Worm (Caenorhabditis elegans) whole organism, midembryonic: ENCODE measurements around the gene C09H10.4.

ENCODE experiments used
- T22C8.4 ChIP-seq: fragments of 200-800 bp; sonication (Bioruptor generic); IDR thresholded peaks from 2 replicates; pipeline ENCODE4 v1.3.6; 2022; ENCODE audit warnings: missing genetic modification characterization, missing compliant biosample characterization
- cog-1 ChIP-seq: sonication (generic microtip); optimal IDR thresholded peaks from 2 replicates; lab custom pipeline; 2016; ENCODE audit warnings: missing genetic modification characterization, missing compliant biosample characterization
- flt-1 ChIP-seq: fragments of 200-800 bp; sonication (Bioruptor generic); IDR thresholded peaks from 2 replicates; pipeline ENCODE4 v1.3.6; 2022; ENCODE audit warnings: missing genetic modification characterization, missing compliant biosample characterization
- klf-2 ChIP-seq: fragments of 200-800 bp; sonication (Bioruptor generic); conservative IDR thresholded peaks from 2 replicates; pipeline ENCODE4 v1.3.6; 2022; ENCODE audit warnings: missing genetic modification reagents, missing genetic modification characterization, missing compliant biosample characterization
- med-1 ChIP-seq: sonication (generic microtip); optimal IDR thresholded peaks from 2 replicates; lab custom pipeline; 2017; ENCODE audit warnings: missing genetic modification characterization, mild to moderate bottlenecking, missing compliant biosample characterization, antibody characterized with exemption, missing genetic modification reagents; ENCODE audit not compliant: insufficient read depth
- ref-1 ChIP-seq: fragments of 200-800 bp; sonication (Bioruptor generic); conservative IDR thresholded peaks from 2 replicates; pipeline ENCODE4 v1.3.6; 2022; ENCODE audit warnings: missing genetic modification reagents, missing genetic modification characterization, missing compliant biosample characterization
- tab-1 ChIP-seq: fragments of 200-800 bp; sonication (Bioruptor generic); IDR thresholded peaks from 2 replicates; pipeline ENCODE4 v1.3.6; 2022; ENCODE audit warnings: missing genetic modification characterization, missing compliant biosample characterization
- ztf-23 ChIP-seq: fragments of 200-800 bp; sonication (Bioruptor generic); IDR thresholded peaks from 2 replicates; pipeline ENCODE4 v1.3.6; 2022; ENCODE audit warnings: missing genetic modification reagents, missing genetic modification characterization, missing compliant biosample characterization
- ztf-29 ChIP-seq: fragments of 200-800 bp; sonication (Bioruptor generic); IDR thresholded peaks from 2 replicates; pipeline ENCODE4 v1.3.6; 2022; ENCODE audit warnings: missing genetic modification reagents, missing genetic modification characterization, missing compliant biosample characterization

Gene C09H10.4

DNA sequence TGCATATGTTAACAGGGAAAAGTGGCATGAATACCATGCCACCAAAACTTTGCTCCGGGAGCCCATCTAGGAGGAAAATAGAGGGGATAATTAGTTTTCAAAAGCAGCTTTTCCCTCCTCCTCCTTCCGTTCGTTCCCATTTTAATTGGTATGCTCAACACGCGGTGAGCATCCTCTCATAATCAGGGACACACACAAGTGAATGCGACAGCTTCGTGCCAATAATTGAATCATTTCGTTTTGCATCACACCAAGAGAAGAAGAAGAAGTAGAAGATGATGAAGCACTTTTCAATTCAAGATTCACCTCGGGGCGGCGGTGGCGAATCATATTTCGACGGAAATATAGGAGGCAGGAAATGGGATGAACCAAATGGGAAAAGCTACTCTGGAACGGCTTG lies 11.8 kb upstream of the C09H10.4 start:
- TF ChIP-seq ztf-23 (GFP tag; lab: Robert Waterston, UW) (no peak), cog-1 (tag; lab: Kevin White, UChicago) (no peak), klf-2 (GFP tag; lab: Robert Waterston, UW) (no peak), tab-1 (no peak), ref-1 (no peak), flt-1 (GFP tag; lab: Robert Waterston, UW) (no peak), med-1 (GFP tag; lab: Kevin White, UChicago) (no peak), T22C8.4 (no peak), ztf-29 (GFP tag; lab: Robert Waterston, UW) (no peak)

DNA sequence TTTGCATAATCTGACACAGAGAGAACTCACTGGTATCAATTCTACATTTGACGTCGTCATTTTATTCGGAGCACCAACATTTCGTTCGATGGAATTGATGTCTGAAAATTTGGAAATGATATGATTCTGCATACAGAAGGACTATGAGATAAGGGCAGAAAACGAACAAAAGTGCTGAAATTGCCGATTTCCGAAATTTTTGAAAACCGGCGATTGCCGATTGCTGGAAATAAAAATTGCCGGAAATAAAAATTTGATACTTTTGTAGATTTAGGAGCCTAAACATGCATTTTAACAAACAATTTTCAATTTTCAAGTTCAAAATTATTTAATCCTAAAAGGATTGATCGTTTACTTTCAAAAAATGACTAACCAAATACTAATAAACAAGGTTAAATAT lies 10.6 kb upstream of the C09H10.4 start, which contains the start of gene unc-53:
Gene unc-53 (minus strand): TSS at position 101 of the 400 bp plus-strand sequence.
- no peak for TF ChIP-seq T22C8.4
- no peak for TF ChIP-seq ztf-23 (GFP tag; lab: Robert Waterston, UW)
- no peak for TF ChIP-seq ztf-29 (GFP tag; lab: Robert Waterston, UW)
- TF ChIP-seq ref-1: no peak
- TF ChIP-seq flt-1 (GFP tag; lab: Robert Waterston, UW): no peak
- no peak for TF ChIP-seq med-1 (GFP tag; lab: Kevin White, UChicago)
- no peak for TF ChIP-seq cog-1 (tag; lab: Kevin White, UChicago)
- no peak for TF ChIP-seq tab-1
- no peak for TF ChIP-seq klf-2 (GFP tag; lab: Robert Waterston, UW)

- TF ChIP-seq ztf-23 (GFP tag; lab: Robert Waterston, UW) (no peak), T22C8.4 (no peak), ref-1 (no peak), klf-2 (GFP tag; lab: Robert Waterston, UW) (no peak), cog-1 (tag; lab: Kevin White, UChicago) (no peak), tab-1 (no peak), med-1 (GFP tag; lab: Kevin White, UChicago) (no peak), flt-1 (GFP tag; lab: Robert Waterston, UW) (no peak), ztf-29 (GFP tag; lab: Robert Waterston, UW) (no peak)
Measured at ce11 chrII:11091577-11091976, 8.4 kb upstream of the C09H10.4 start.

DNA sequence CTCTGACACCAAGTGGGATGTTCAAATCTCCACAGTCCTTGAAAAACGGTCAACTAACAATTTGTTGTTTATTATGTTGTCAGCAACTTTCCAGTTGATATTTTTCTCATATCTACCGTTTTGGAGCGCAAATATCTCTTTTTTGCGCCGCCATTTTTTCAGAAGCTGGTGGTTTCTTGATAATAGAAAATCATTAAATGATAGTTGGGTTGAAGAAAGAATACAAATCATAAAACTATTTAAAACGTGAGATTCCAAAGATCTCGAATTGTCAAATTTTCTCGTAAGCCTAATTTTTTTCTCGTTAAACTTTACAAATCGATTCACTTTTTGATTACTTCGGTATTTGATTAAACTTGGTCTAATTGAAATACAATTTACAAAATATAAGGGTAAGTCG lies 7.5 kb upstream of the C09H10.4 start, which contains the start of gene rpl-42:
Gene rpl-42 (plus strand): TSS at position 301 of the 400 bp plus-strand sequence.
- TF ChIP-seq cog-1 (tag; lab: Kevin White, UChicago): no peak
- no peak for TF ChIP-seq flt-1 (GFP tag; lab: Robert Waterston, UW)
- TF ChIP-seq klf-2 (GFP tag; lab: Robert Waterston, UW): no peak
- no peak for TF ChIP-seq med-1 (GFP tag; lab: Kevin White, UChicago)
- no peak for TF ChIP-seq tab-1
- TF ChIP-seq ref-1: no peak
- no peak for TF ChIP-seq ztf-29 (GFP tag; lab: Robert Waterston, UW)
- TF ChIP-seq T22C8.4: no peak

- TF ChIP-seq tab-1: no peak
- TF ChIP-seq ztf-29 (GFP tag; lab: Robert Waterston, UW): no peak
- TF ChIP-seq T22C8.4: no peak
- TF ChIP-seq flt-1 (GFP tag; lab: Robert Waterston, UW): no peak
- TF ChIP-seq med-1 (GFP tag; lab: Kevin White, UChicago): no peak
- TF ChIP-seq ztf-23 (GFP tag; lab: Robert Waterston, UW): no peak
- TF ChIP-seq cog-1 (tag; lab: Kevin White, UChicago): no peak
- no peak for TF ChIP-seq ref-1
- TF ChIP-seq klf-2 (GFP tag; lab: Robert Waterston, UW): no peak
Measured at ce11 chrII:11094431-11094830, 5.5 kb upstream of the C09H10.4 start.

ce11 chrII:11096233-11096632 lies 3.7 kb upstream of the C09H10.4 start, which contains the start of gene nbs-1:
Gene nbs-1, minus strand, starts transcription at chrII:11096478.
- no peak for TF ChIP-seq tab-1
- no peak for TF ChIP-seq T22C8.4
- no peak for TF ChIP-seq ztf-23 (GFP tag; lab: Robert Waterston, UW)
- TF ChIP-seq klf-2 (GFP tag; lab: Robert Waterston, UW): no peak
- TF ChIP-seq flt-1 (GFP tag; lab: Robert Waterston, UW): no peak
- TF ChIP-seq med-1 (GFP tag; lab: Kevin White, UChicago): no peak
- no peak for TF ChIP-seq cog-1 (tag; lab: Kevin White, UChicago)
- TF ChIP-seq ztf-29 (GFP tag; lab: Robert Waterston, UW): no peak
- TF ChIP-seq ref-1: no peak

ce11 chrII:11097154-11097887 lies 2.6 kb upstream of the C09H10.4 start, which contains the start of the genes rpl-36.A and nuo-1:
Gene rpl-36.A, minus strand, starts transcription at chrII:11097204.
Gene nuo-1, plus strand, starts transcription at chrII:11097837.
- TF ChIP-seq T22C8.4: no peak
- 0 out of 2 replicates have a peak, but pooled peaks have one; percentile 22 for TF ChIP-seq ztf-23 (GFP tag; lab: Robert Waterston, UW)

ce11 chrII:11101171-11101570 lies 1.2 kb downstream of the C09H10.4 start:
- TF ChIP-seq T22C8.4 (no peak), klf-2 (GFP tag; lab: Robert Waterston, UW) (no peak), ztf-23 (GFP tag; lab: Robert Waterston, UW) (no peak)

DNA sequence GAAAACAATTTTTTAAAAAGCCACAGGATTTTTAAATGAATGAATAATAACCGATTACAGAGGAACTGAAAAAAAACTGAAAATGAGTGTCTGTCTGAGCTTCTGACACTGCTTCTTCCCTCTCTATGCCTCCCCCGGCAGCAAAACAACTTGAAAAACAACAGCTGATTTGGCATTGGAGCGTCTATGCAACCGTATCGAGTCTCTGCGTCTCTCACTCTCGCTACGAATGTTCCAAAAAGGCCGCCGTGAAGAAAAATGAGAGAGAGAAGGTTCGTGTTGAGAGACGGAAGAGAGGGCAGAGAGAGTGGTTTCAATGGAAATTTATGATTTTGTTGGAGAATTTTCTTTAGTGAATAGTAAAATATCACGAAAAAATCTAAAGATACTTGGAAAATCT lies 3.1 kb downstream of the C09H10.4 start:
- TF ChIP-seq tab-1: no peak
- peak; percentile 29 for TF ChIP-seq cog-1 (tag; lab: Kevin White, UChicago)
- TF ChIP-seq klf-2 (GFP tag; lab: Robert Waterston, UW): no peak

- TF ChIP-seq klf-2 (GFP tag; lab: Robert Waterston, UW) (no peak), ref-1 (no peak), tab-1 (no peak), med-1 (GFP tag; lab: Kevin White, UChicago) (no peak), ztf-29 (GFP tag; lab: Robert Waterston, UW) (no peak), ztf-23 (GFP tag; lab: Robert Waterston, UW) (no peak), cog-1 (tag; lab: Kevin White, UChicago) (no peak)
Measured at ce11 chrII:11103657-11104056, 3.7 kb downstream of the C09H10.4 start, which contains the start of gene C09H10.5. Gene C09H10.5, minus strand, starts transcription at chrII:11103757.
